Worm (Caenorhabditis elegans) whole organism, L1 larva: Measurements from ENCODE around the gene R03H10.2.
A peak's percentile ranks its signal among the peaks of the same experiment; 100 is the strongest.

ENCODE experiments used
- C16A3.4 ChIP-seq: fragments of 150-350 bp; optimal IDR thresholded peaks from 2 replicates; lab custom pipeline; 2014; ENCODE audit warnings: missing biosample characterization, missing genetic modification characterization
- Y116A8C.19 ChIP-seq: sonication (generic microtip); optimal IDR thresholded peaks from 2 replicates; lab custom pipeline; 2016; ENCODE audit warnings: missing compliant biosample characterization, missing genetic modification characterization, borderline replicate concordance
- aha-1 ChIP-seq: fragments of 150-350 bp; optimal IDR thresholded peaks from 2 replicates; lab custom pipeline; 2014; ENCODE audit warnings: missing biosample characterization, missing genetic modification characterization
- blmp-1 ChIP-seq: fragments of 150-350 bp; optimal IDR thresholded peaks from 2 replicates; lab custom pipeline; 2014; ENCODE audit warnings: missing biosample characterization, missing genetic modification characterization
- ceh-63 ChIP-seq: fragments of 200-800 bp; sonication (Bioruptor generic); optimal IDR thresholded peaks from 2 replicates; lab custom pipeline; 2018; ENCODE audit warnings: mild to moderate bottlenecking, missing genetic modification characterization, missing compliant biosample characterization
- ceh-8 ChIP-seq: fragments of 200-800 bp; sonication (Bioruptor generic); optimal IDR thresholded peaks from 2 replicates; lab custom pipeline; 2018; ENCODE audit warnings: mild to moderate bottlenecking, missing genetic modification characterization, moderate library complexity, missing compliant biosample characterization
- dpl-1 ChIP-seq, 3 experiments: fragments of 150-350 bp in 2 of 3; sonication (generic microtip) in 1 of 3; optimal IDR thresholded peaks; 2 replicates each; lab custom pipeline; 2014 to 2017; ENCODE audit warnings: missing biosample characterization in 3 of 3, missing genetic modification characterization in 3 of 3, missing genetic modification reagents in 3 of 3
- efl-1 ChIP-seq, 4 experiments: fragments of 150-350 bp; optimal IDR thresholded peaks in 3 of 4; peaks in 1 of 4; 1 replicate in 1 of 4; 2 replicates in 3 of 4; lab custom pipeline; 2014; ENCODE audit warnings: missing biosample characterization in 2 of 4, missing genetic modification characterization in 2 of 4, missing genetic modification reagents in 2 of 4
- efl-3 ChIP-seq: fragments of 200-800 bp; sonication (Bioruptor generic); optimal IDR thresholded peaks from 2 replicates; lab custom pipeline; 2018; ENCODE audit warnings: mild to moderate bottlenecking, missing genetic modification characterization, missing compliant biosample characterization
- egl-13 ChIP-seq: sonication (generic microtip); optimal IDR thresholded peaks from 2 replicates; lab custom pipeline; 2016; ENCODE audit warnings: missing genotype, missing genetic modification reagents, missing genetic modification characterization, missing compliant biosample characterization
- egl-27 ChIP-seq, 2 experiments: fragments of 150-350 bp in 1 of 2; sonication (generic microtip); optimal IDR thresholded peaks; 3 replicates each; lab custom pipeline; 2017 to 2018; ENCODE audit warnings: missing biosample characterization in 2 of 2, missing genetic modification characterization in 2 of 2, missing genetic modification reagents in 2 of 2
- elt-2 ChIP-seq: sonication (generic microtip); optimal IDR thresholded peaks from 2 replicates; lab custom pipeline; 2016; ENCODE audit warnings: missing genetic modification characterization, mild to moderate bottlenecking, inconsistent platforms, missing compliant biosample characterization, missing genetic modification reagents
- fkh-4 ChIP-seq: sonication (generic microtip); optimal IDR thresholded peaks from 2 replicates; lab custom pipeline; 2016; ENCODE audit warnings: missing compliant biosample characterization, missing genetic modification characterization, borderline replicate concordance
- fkh-8 ChIP-seq: sonication (generic microtip); optimal IDR thresholded peaks from 2 replicates; lab custom pipeline; 2016; ENCODE audit warnings: mild to moderate bottlenecking, missing genetic modification characterization, missing compliant biosample characterization
- grh-1 ChIP-seq: fragments of 200-800 bp; sonication (Bioruptor generic); IDR thresholded peaks from 2 replicates; pipeline ENCODE4 v1.3.6; 2022; ENCODE audit warnings: missing genetic modification reagents, missing genetic modification characterization, missing compliant biosample characterization
- hlh-17 ChIP-seq: fragments of 200-800 bp; sonication (Bioruptor generic); optimal IDR thresholded peaks from 2 replicates; lab custom pipeline; 2018; ENCODE audit warnings: missing genetic modification characterization, mild to moderate bottlenecking, missing compliant biosample characterization, moderate library complexity, borderline replicate concordance
- hlh-4 ChIP-seq: sonication (generic microtip); optimal IDR thresholded peaks from 2 replicates; lab custom pipeline; 2016; ENCODE audit warnings: mild to moderate bottlenecking, missing genetic modification characterization, missing compliant biosample characterization
- jun-1 ChIP-seq: fragments of 150-350 bp; optimal IDR thresholded peaks from 2 replicates; lab custom pipeline; 2014; ENCODE audit warnings: missing biosample characterization, missing genetic modification reagents, missing genetic modification characterization
- lin-14 ChIP-seq: fragments of 200-800 bp; sonication (Bioruptor generic); optimal IDR thresholded peaks from 2 replicates; lab custom pipeline; 2018; ENCODE audit warnings: mild to moderate bottlenecking, missing genetic modification characterization, moderate library complexity, missing compliant biosample characterization
- lin-35 ChIP-seq, 2 experiments: fragments of 150-350 bp; optimal IDR thresholded peaks; 2 replicates each; lab custom pipeline; 2014; ENCODE audit warnings: missing biosample characterization in 2 of 2, missing genetic modification characterization in 2 of 2, missing genetic modification reagents in 2 of 2
- lir-3 ChIP-seq: sonication (generic microtip); optimal IDR thresholded peaks from 2 replicates; lab custom pipeline; 2016; ENCODE audit warnings: mild to moderate bottlenecking, missing genetic modification characterization, moderate library complexity, missing compliant biosample characterization; ENCODE audit not compliant: poor library complexity
- lsy-2 ChIP-seq, 2 experiments: fragments of 150-350 bp; optimal IDR thresholded peaks; 2 replicates each; lab custom pipeline; 2014; ENCODE audit warnings: missing biosample characterization in 2 of 2, missing genetic modification characterization in 2 of 2
- mab-9 ChIP-seq: fragments of 200-800 bp; sonication (Bioruptor generic); IDR thresholded peaks from 2 replicates; pipeline ENCODE4 v1.3.6; 2022; ENCODE audit warnings: missing genetic modification reagents, missing genetic modification characterization, missing compliant biosample characterization
- mdl-1 ChIP-seq, 2 experiments: fragments of 150-350 bp; optimal IDR thresholded peaks; 2 replicates each; lab custom pipeline; 2014 to 2017; ENCODE audit warnings: missing biosample characterization in 2 of 2, missing genetic modification characterization in 2 of 2, inconsistent platforms in 1 of 2
- nhr-71 ChIP-seq: sonication (generic microtip); optimal IDR thresholded peaks from 2 replicates; lab custom pipeline; 2016; ENCODE audit warnings: mild to moderate bottlenecking, missing genetic modification characterization, moderate library complexity, missing compliant biosample characterization
- nhr-85 ChIP-seq: sonication (generic microtip); peaks from one replicate; lab custom pipeline; 2016; ENCODE audit warnings: missing genetic modification characterization, inconsistent platforms, missing compliant biosample characterization
- nhr-90 ChIP-seq: sonication (generic microtip); optimal IDR thresholded peaks from 2 replicates; lab custom pipeline; 2016; ENCODE audit warnings: mild to moderate bottlenecking, missing genetic modification characterization, missing compliant biosample characterization; ENCODE audit not compliant: poor library complexity
- pqm-1 ChIP-seq: sonication (generic microtip); optimal IDR thresholded peaks from 3 replicates; lab custom pipeline; 2017; ENCODE audit warnings: missing biosample characterization, missing genetic modification characterization
- skn-1 ChIP-seq: fragments of 150-350 bp; optimal IDR thresholded peaks from 2 replicates; lab custom pipeline; 2014; ENCODE audit warnings: missing biosample characterization, missing genetic modification characterization
- snpc-4 ChIP-seq: fragments of 150-350 bp; optimal IDR thresholded peaks from 2 replicates; lab custom pipeline; 2014; ENCODE audit warnings: missing biosample characterization, missing genetic modification characterization
- sup-37 ChIP-seq: fragments of 200-800 bp; sonication (Bioruptor generic); optimal IDR thresholded peaks from 2 replicates; lab custom pipeline; 2018; ENCODE audit warnings: mild to moderate bottlenecking, missing genetic modification characterization, missing compliant biosample characterization
- tbx-2 ChIP-seq: sonication (generic microtip); optimal IDR thresholded peaks from 2 replicates; lab custom pipeline; 2016; ENCODE audit warnings: missing genetic modification characterization, missing compliant biosample characterization
- unc-130 ChIP-seq: fragments of 150-350 bp; optimal IDR thresholded peaks from 2 replicates; lab custom pipeline; 2017; ENCODE audit warnings: missing biosample characterization, missing genetic modification characterization, inconsistent platforms
- unc-30 ChIP-seq: sonication (generic microtip); optimal IDR thresholded peaks from 2 replicates; lab custom pipeline; 2017; ENCODE audit warnings: missing biosample characterization, missing genetic modification characterization
- xbp-1 ChIP-seq: sonication (generic microtip); optimal IDR thresholded peaks from 2 replicates; lab custom pipeline; 2016; ENCODE audit warnings: missing genetic modification characterization, missing compliant biosample characterization
- zag-1 ChIP-seq: fragments of 150-350 bp; optimal IDR thresholded peaks from 2 replicates; lab custom pipeline; 2014; ENCODE audit warnings: missing biosample characterization, missing genetic modification characterization
- zip-4 ChIP-seq: fragments of 200-800 bp; sonication (Bioruptor generic); optimal IDR thresholded peaks from 2 replicates; lab custom pipeline; 2018; ENCODE audit warnings: mild to moderate bottlenecking, missing genetic modification characterization, moderate library complexity, missing compliant biosample characterization
- ztf-11 ChIP-seq, 2 experiments: sonication (generic microtip); optimal IDR thresholded peaks; 2 replicates each; lab custom pipeline; 2016 to 2017; ENCODE audit warnings: missing genetic modification characterization in 2 of 2, missing biosample characterization in 1 of 2, missing compliant biosample characterization in 1 of 2

Gene R03H10.2

ce11 chrII:4173398-4173797 lies 17.8 kb downstream of the R03H10.2 start, which contains the start of gene R03H10.6:
Gene R03H10.6, minus strand, starts transcription at chrII:4173498.
- TF ChIP-seq Y116A8C.19 (tag; lab: Kevin White, UChicago) (no peak), efl-3 (no peak), lir-3 (tag; lab: Kevin White, UChicago) (no peak), pqm-1 (tag; lab: Kevin White, UChicago) (no peak), C16A3.4 (tag; lab: Kevin White, UChicago) (no peak), egl-13 (tag; lab: Kevin White, UChicago) (no peak), nhr-71 (no peak), jun-1 (no peak), mdl-1 (tag; optimal IDR thresholded peaks at IDR 0.05; lab: Kevin White, UChicago) (no peak), nhr-90 (tag; lab: Kevin White, UChicago) (no peak), unc-30 (tag; lab: Kevin White, UChicago) (no peak), skn-1 (no peak), hlh-17 (GFP tag; lab: Kevin White, UChicago) (no peak)

DNA sequence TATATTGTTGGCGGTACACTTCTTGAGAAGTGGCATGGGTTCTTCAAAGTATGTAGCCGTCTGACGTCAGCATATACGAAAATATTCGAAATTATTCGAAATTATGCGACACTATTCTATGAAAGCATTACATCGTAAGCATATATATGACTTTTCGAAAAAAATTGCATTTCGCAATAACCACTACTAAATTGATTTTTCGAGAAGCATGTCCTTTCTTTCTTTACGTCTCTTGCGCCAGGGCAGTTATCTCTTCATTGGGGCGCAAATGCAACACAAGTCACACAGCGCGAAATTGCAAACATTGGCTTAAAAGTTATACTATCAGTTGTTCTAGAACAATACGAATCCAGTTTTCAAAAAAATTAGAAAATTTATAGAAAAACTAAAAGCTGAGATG lies 18.3 kb downstream of the R03H10.2 start:
- no peak for TF ChIP-seq hlh-4 (tag; lab: Kevin White, UChicago)
- peak; percentile 51 for TF ChIP-seq nhr-85
- TF ChIP-seq zip-4 (GFP tag; lab: Kevin White, UChicago) = peak; percentile 50
- TF ChIP-seq dpl-1 (GFP tag; optimal IDR thresholded peaks at IDR 0.05; lab: Kevin White, UChicago) = peak in 1 of 3 experiments; percentile 14
- TF ChIP-seq efl-1 (optimal IDR thresholded peaks at IDR 0.05; lab: Kevin White, UChicago) = peak in 1 of 2 experiments; percentile 30
- TF ChIP-seq efl-1 (GFP tag; optimal IDR thresholded peaks at IDR 0.05 in 1 of 2; lab: Kevin White, UChicago) = peak in 1 of 2 experiments; percentile 55
- no peak for TF ChIP-seq fkh-8 (tag; lab: Kevin White, UChicago)
- TF ChIP-seq fkh-4 = no peak
- TF ChIP-seq lin-35 (GFP tag; optimal IDR thresholded peaks at IDR 0.05; lab: Kevin White, UChicago) = peak in 1 of 2 experiments; percentile 13
- no peak for TF ChIP-seq grh-1
- no peak for TF ChIP-seq nhr-71
- no peak for TF ChIP-seq unc-130

- TF ChIP-seq nhr-85 (peak; percentile 7), elt-2 (tag; lab: Kevin White, UChicago) (peak; percentile 13), ztf-11 (tag; optimal IDR thresholded peaks at IDR 0.05; lab: Kevin White, UChicago) (no peak)
Observed at ce11 chrII:4178838-4179237, 23.3 kb downstream of the R03H10.2 start, which contains the start of gene R03H10.7. Gene R03H10.7, minus strand, starts transcription at chrII:4178938.

DNA sequence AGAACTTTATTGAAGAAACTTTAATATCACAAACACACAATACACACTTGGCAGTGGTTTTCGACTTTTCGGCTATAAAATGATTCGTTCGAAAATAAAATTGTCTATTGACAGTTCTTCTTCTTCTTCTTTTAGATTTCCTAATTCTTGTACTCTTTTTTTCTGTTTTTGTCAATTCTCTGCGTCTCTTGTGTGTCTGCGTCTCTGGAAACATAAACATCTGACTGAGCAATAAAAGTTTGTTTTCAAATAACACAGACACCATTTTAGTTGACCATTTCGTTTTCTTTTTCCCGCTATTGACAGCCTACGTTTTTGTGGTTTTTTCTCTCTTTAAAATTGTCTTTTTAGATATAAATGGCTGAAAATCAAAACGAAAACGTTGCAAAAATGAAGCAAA lies 24.3 kb downstream of the R03H10.2 start, which contains the start of gene R03H10.1:
R03H10.1 (plus strand) TSS at position 352 of the 400 bp plus-strand sequence.
- TF ChIP-seq xbp-1 = no peak
- peak; percentile 60 for TF ChIP-seq lin-14 (GFP tag; lab: Kevin White, UChicago)
- peak; percentile 25 for TF ChIP-seq nhr-85
- peak in 1 of 2 experiments; percentile 29 for TF ChIP-seq lsy-2 (tag; optimal IDR thresholded peaks at IDR 0.05; lab: Kevin White, UChicago)
- TF ChIP-seq efl-1 (optimal IDR thresholded peaks at IDR 0.05; lab: Kevin White, UChicago) = peak in 1 of 2 experiments; percentile 4
- no peak for TF ChIP-seq efl-1 (GFP tag; optimal IDR thresholded peaks at IDR 0.05 in 1 of 2; lab: Kevin White, UChicago)

ce11 chrII:4182364-4182763 lies 26.8 kb downstream of the R03H10.2 start, which contains the start of gene R03H10.11:
Gene R03H10.11, plus strand, starts transcription at chrII:4182664.
- TF ChIP-seq elt-2 (tag; lab: Kevin White, UChicago) = no peak
- no peak for TF ChIP-seq ceh-63 (GFP tag; lab: Kevin White, UChicago)
- TF ChIP-seq snpc-4 (tag; lab: Kevin White, UChicago) = no peak
- TF ChIP-seq aha-1 (tag; lab: Kevin White, UChicago) = no peak
- TF ChIP-seq ceh-8 (GFP tag; lab: Kevin White, UChicago) = no peak
- TF ChIP-seq nhr-90 (tag; lab: Kevin White, UChicago) = no peak
- no peak for TF ChIP-seq mab-9 (GFP tag; lab: Robert Waterston, UW)
- no peak for TF ChIP-seq egl-27 (tag; optimal IDR thresholded peaks at IDR 0.05; lab: Kevin White, UChicago)
- no peak for TF ChIP-seq sup-37
- no peak for TF ChIP-seq zag-1
- TF ChIP-seq nhr-71 = no peak
- no peak for TF ChIP-seq jun-1
- TF ChIP-seq tbx-2 (tag; lab: Kevin White, UChicago) = no peak
- no peak for TF ChIP-seq blmp-1 (tag; lab: Kevin White, UChicago)
- TF ChIP-seq efl-1 (optimal IDR thresholded peaks at IDR 0.05; lab: Kevin White, UChicago) = no peak
- no peak for TF ChIP-seq efl-1 (GFP tag; optimal IDR thresholded peaks at IDR 0.05 in 1 of 2; lab: Kevin White, UChicago)
